Worm (Caenorhabditis elegans): Measurements from ENCODE around the gene R01H2.8.

DNA sequence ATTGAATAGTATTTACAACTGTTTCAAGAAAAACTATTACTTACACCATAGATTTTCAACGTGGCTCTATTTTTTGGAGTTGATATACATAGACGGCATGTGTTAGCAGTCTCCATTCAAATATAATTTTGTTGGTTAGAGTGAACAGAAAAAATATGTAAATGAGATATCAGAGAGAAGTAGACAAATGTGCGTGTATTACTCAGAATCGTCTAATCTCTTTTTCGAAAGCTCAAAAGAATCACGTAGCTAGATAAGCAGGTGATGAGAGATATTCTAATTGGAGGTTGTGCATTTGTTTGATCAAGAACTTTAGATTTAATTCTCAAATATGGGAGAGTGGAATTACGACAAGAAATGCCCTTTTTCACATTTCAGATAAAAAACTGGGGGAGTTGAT, 21.7 kb downstream of the R01H2.8 start, which contains the start of gene ZK418.10:
- no peak for TF ChIP-seq him-1 (tag; optimal IDR thresholded peaks at IDR 0.05)
- no peak for TF ChIP-seq W03F9.2 (tag; optimal IDR thresholded peaks at IDR 0.05)

Data from whole organism, L4/young adult.